Fruit fly (Drosophila melanogaster) whole organism, prepupa: ENCODE data around the gene Trs20.

Source experiments
- Blimp-1 ChIP-seq: fragments of 200-800 bp; sonication (Bioruptor generic); optimal IDR thresholded peaks from 3 replicates; lab custom pipeline; 2017; ENCODE audit warnings: missing biosample characterization, missing genetic modification characterization, mild to moderate bottlenecking, moderate library complexity, missing genetic modification reagents
- CG10631 ChIP-seq: fragments of 200-800 bp; sonication (Bioruptor generic); optimal IDR thresholded peaks from 2 replicates; lab custom pipeline; 2016; ENCODE audit warnings: missing biosample characterization, missing genetic modification characterization
- CG10669 ChIP-seq: fragments of 200-800 bp; sonication (Bioruptor generic); optimal IDR thresholded peaks from 3 replicates; lab custom pipeline; 2018; ENCODE audit warnings: missing biosample characterization, mild to moderate bottlenecking, missing genetic modification characterization, moderate library complexity
- CG11294 ChIP-seq: fragments of 200-800 bp; sonication (Bioruptor generic); IDR thresholded peaks from 2 replicates; pipeline ENCODE4 v1.3.6; 2022; ENCODE audit warnings: missing biosample characterization, missing genetic modification characterization
- CG11762 ChIP-seq: fragments of 200-800 bp; sonication (Bioruptor generic); optimal IDR thresholded peaks from 3 replicates; lab custom pipeline; 2016; ENCODE audit warnings: missing biosample characterization, missing genetic modification characterization; ENCODE audit not compliant: insufficient read depth
- CG11902 ChIP-seq: fragments of 200-800 bp; sonication (Bioruptor generic); optimal IDR thresholded peaks from 3 replicates; lab custom pipeline; 2016; ENCODE audit warnings: missing biosample characterization, missing genetic modification characterization
- CG15336 ChIP-seq: fragments of 200-800 bp; sonication (Bioruptor generic); IDR thresholded peaks from 2 replicates; pipeline ENCODE4 v1.3.6; 2022; ENCODE audit warnings: missing biosample characterization, missing genetic modification characterization
- CG31627 ChIP-seq: fragments of 200-800 bp; sonication (Bioruptor generic); optimal IDR thresholded peaks from 3 replicates; lab custom pipeline; 2016; ENCODE audit warnings: missing biosample characterization, missing genetic modification characterization
- CG32006 ChIP-seq: fragments of 200-800 bp; sonication (Bioruptor generic); optimal IDR thresholded peaks from 3 replicates; lab custom pipeline; 2017; ENCODE audit warnings: missing biosample characterization, mild to moderate bottlenecking, missing genetic modification characterization
- CG34406 ChIP-seq: fragments of 200-800 bp; sonication (Bioruptor generic); optimal IDR thresholded peaks from 3 replicates; lab custom pipeline; 2016; ENCODE audit warnings: missing biosample characterization, missing genetic modification characterization
- CG3919 ChIP-seq: fragments of 200-800 bp; sonication (Bioruptor generic); optimal IDR thresholded peaks from 3 replicates; lab custom pipeline; 2016; ENCODE audit warnings: missing biosample characterization, missing genetic modification characterization
- CG6163 ChIP-seq: fragments of 200-800 bp; sonication (Bioruptor generic); IDR thresholded peaks from 3 replicates; pipeline ENCODE4 v1.3.6; 2022; ENCODE audit warnings: missing biosample characterization, missing genetic modification characterization
- CG6276 ChIP-seq: fragments of 200-800 bp; sonication (Bioruptor generic); optimal IDR thresholded peaks from 2 replicates; lab custom pipeline; 2017; ENCODE audit warnings: missing biosample characterization, mild to moderate bottlenecking, missing genetic modification characterization
- CG6792 ChIP-seq: fragments of 200-800 bp; sonication (Bioruptor generic); optimal IDR thresholded peaks from 3 replicates; lab custom pipeline; 2016; ENCODE audit warnings: missing biosample characterization, missing genetic modification characterization
- CG6808 ChIP-seq: fragments of 200-800 bp; sonication (Bioruptor generic); optimal IDR thresholded peaks from 3 replicates; lab custom pipeline; 2017; ENCODE audit warnings: missing biosample characterization, missing genetic modification characterization, mild to moderate bottlenecking, moderate library complexity, missing genetic modification reagents
- CG6854 ChIP-seq: fragments of 200-800 bp; sonication (Bioruptor generic); optimal IDR thresholded peaks from 2 replicates; lab custom pipeline; 2017; ENCODE audit warnings: missing biosample characterization, mild to moderate bottlenecking, missing genetic modification characterization
- CG7368 ChIP-seq: fragments of 200-800 bp; sonication (Bioruptor generic); optimal IDR thresholded peaks from 3 replicates; lab custom pipeline; 2016; ENCODE audit warnings: missing biosample characterization, missing genetic modification characterization
- CG8119 ChIP-seq: fragments of 200-800 bp; sonication (Bioruptor generic); IDR thresholded peaks from 3 replicates; pipeline ENCODE4 v1.3.6; 2022; ENCODE audit warnings: missing biosample characterization, missing genetic modification characterization
- CG8319 ChIP-seq: fragments of 200-800 bp; sonication (Bioruptor generic); optimal IDR thresholded peaks from 3 replicates; lab custom pipeline; 2016; ENCODE audit warnings: missing biosample characterization, missing genetic modification characterization
- CG8632 ChIP-seq: fragments of 200-800 bp; sonication (Bioruptor generic); optimal IDR thresholded peaks from 3 replicates; lab custom pipeline; 2016; ENCODE audit warnings: missing biosample characterization, missing genetic modification characterization
- CG9139 ChIP-seq: fragments of 200-800 bp; sonication (Bioruptor generic); optimal IDR thresholded peaks from 3 replicates; lab custom pipeline; 2017; ENCODE audit warnings: missing biosample characterization, mild to moderate bottlenecking, missing genetic modification characterization
- Eip78C ChIP-seq: fragments of 200-800 bp; sonication (Bioruptor generic); peaks from one replicate; lab custom pipeline; 2016; ENCODE audit warnings: missing biosample characterization, missing genetic modification characterization
- Eip93F ChIP-seq: fragments of 200-800 bp; sonication (Bioruptor generic); optimal IDR thresholded peaks from 2 replicates; lab custom pipeline; 2016; ENCODE audit warnings: missing biosample characterization, mild to moderate bottlenecking, missing genetic modification characterization
- Ets96B ChIP-seq: fragments of 200-800 bp; optimal IDR thresholded peaks from 2 replicates; lab custom pipeline; 2019; ENCODE audit warnings: missing biosample characterization, mild to moderate bottlenecking, missing genetic modification characterization, moderate library complexity
- Gug ChIP-seq: fragments of 200-800 bp; sonication (Bioruptor generic); IDR thresholded peaks from 2 replicates; pipeline ENCODE4 v1.3.6; 2022; ENCODE audit warnings: missing biosample characterization, missing genetic modification characterization
- Hr38 ChIP-seq: sonication (Bioruptor generic); optimal IDR thresholded peaks from 2 replicates; lab custom pipeline; 2016; ENCODE audit warnings: missing biosample characterization, missing genetic modification characterization
- Hr39 ChIP-seq: fragments of 200-800 bp; sonication (Bioruptor generic); optimal IDR thresholded peaks from 2 replicates; lab custom pipeline; 2016; ENCODE audit warnings: missing biosample characterization, missing genetic modification characterization
- Lpt ChIP-seq: fragments of 200-800 bp; sonication (Bioruptor generic); optimal IDR thresholded peaks from 3 replicates; lab custom pipeline; 2016; ENCODE audit warnings: missing biosample characterization, missing genetic modification characterization
- Met ChIP-seq: fragments of 200-800 bp; sonication (Bioruptor generic); optimal IDR thresholded peaks from 3 replicates; lab custom pipeline; 2016; ENCODE audit warnings: missing biosample characterization, missing genetic modification characterization
- OdsH ChIP-seq: fragments of 200-800 bp; sonication (Bioruptor generic); optimal IDR thresholded peaks from 3 replicates; lab custom pipeline; 2016; ENCODE audit warnings: missing biosample characterization, missing genetic modification characterization
- Sox102F ChIP-seq: fragments of 200-800 bp; sonication (Bioruptor generic); optimal IDR thresholded peaks from 2 replicates; lab custom pipeline; 2016; ENCODE audit warnings: missing biosample characterization, mild to moderate bottlenecking, missing genetic modification characterization
- achi ChIP-seq: fragments of 200-800 bp; sonication (Bioruptor generic); optimal IDR thresholded peaks from 3 replicates; lab custom pipeline; 2016; ENCODE audit warnings: missing biosample characterization, missing genetic modification characterization
- acj6 ChIP-seq: fragments of 200-800 bp; sonication (Bioruptor generic); optimal IDR thresholded peaks from 3 replicates; lab custom pipeline; 2016; ENCODE audit warnings: missing biosample characterization, missing genetic modification characterization
- dac ChIP-seq: fragments of 200-800 bp; sonication (Bioruptor generic); optimal IDR thresholded peaks from 2 replicates; lab custom pipeline; 2017; ENCODE audit warnings: missing biosample characterization, mild to moderate bottlenecking, missing genetic modification characterization
- dsx ChIP-seq: fragments of 200-800 bp; optimal IDR thresholded peaks from 3 replicates; lab custom pipeline; 2019; ENCODE audit warnings: missing biosample characterization, mild to moderate bottlenecking, missing genetic modification characterization, moderate library complexity; ENCODE audit not compliant: poor library complexity, severe bottlenecking
- eg ChIP-seq: fragments of 200-800 bp; sonication (Bioruptor generic); IDR thresholded peaks from 3 replicates; pipeline ENCODE4 v1.3.6; 2022; ENCODE audit warnings: missing biosample characterization, missing genetic modification characterization
- fd85E ChIP-seq: fragments of 200-800 bp; sonication (Bioruptor generic); optimal IDR thresholded peaks from 3 replicates; lab custom pipeline; 2016; ENCODE audit warnings: missing biosample characterization, missing genetic modification characterization
- fkh ChIP-seq: fragments of 200-800 bp; sonication (Bioruptor generic); optimal IDR thresholded peaks from 3 replicates; lab custom pipeline; 2017; ENCODE audit warnings: missing biosample characterization, mild to moderate bottlenecking, missing genetic modification characterization, moderate library complexity
- lz ChIP-seq: fragments of 200-800 bp; sonication (Bioruptor generic); optimal IDR thresholded peaks from 3 replicates; lab custom pipeline; 2016; ENCODE audit warnings: missing biosample characterization, missing genetic modification characterization
- net ChIP-seq: fragments of 200-800 bp; sonication (Bioruptor generic); optimal IDR thresholded peaks from 3 replicates; lab custom pipeline; 2016; ENCODE audit warnings: missing biosample characterization, missing genetic modification characterization
- pdm3 ChIP-seq: fragments of 200-800 bp; sonication (Bioruptor generic); optimal IDR thresholded peaks from 3 replicates; lab custom pipeline; 2016; ENCODE audit warnings: missing biosample characterization, missing genetic modification characterization
- ss ChIP-seq, 2 experiments: fragments of 200-800 bp; sonication (Bioruptor generic); optimal IDR thresholded peaks; 2 replicates in 1 of 2; 3 replicates in 1 of 2; lab custom pipeline; 2017 to 2018; ENCODE audit warnings: mild to moderate bottlenecking in 2 of 2, missing biosample characterization in 2 of 2, missing genetic modification characterization in 2 of 2, moderate library complexity in 1 of 2
- svp ChIP-seq: fragments of 200-800 bp; sonication (Bioruptor generic); peaks from one replicate; lab custom pipeline; 2016; ENCODE audit warnings: missing biosample characterization, missing genetic modification characterization
- vri ChIP-seq: fragments of 200-800 bp; sonication (Bioruptor generic); optimal IDR thresholded peaks from 3 replicates; lab custom pipeline; 2016; ENCODE audit warnings: missing biosample characterization, mild to moderate bottlenecking, missing genetic modification characterization

Gene Trs20

DNA sequence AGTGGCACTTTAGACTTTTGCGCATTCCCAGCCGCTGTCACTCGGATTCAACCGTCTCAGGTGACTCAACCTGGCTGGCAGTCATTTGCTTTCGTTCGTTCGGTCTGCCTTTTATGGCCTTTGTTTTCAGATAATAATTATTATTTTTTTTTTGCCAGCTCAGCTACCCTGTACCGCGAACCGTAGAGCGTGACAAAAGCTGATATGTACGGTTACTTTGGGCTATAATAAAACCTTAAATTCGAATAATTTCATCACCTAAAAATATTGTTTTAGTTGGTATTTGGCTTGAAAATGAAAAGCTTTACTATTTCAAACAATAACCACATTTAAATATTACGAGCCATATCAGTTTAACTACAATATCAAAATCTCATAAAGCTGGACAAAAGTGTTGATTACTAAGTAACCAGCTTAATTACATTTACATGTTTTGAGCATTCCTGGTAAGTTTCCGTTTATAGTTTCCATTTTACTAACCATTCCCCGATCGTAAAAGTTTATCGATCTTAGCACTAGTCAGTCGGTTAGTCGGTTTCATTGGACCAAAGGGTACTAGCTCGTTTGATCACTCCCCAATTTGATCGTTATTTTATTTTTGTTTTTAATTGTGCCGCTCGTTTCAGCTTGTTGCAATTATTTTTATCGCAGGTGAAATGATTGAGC is 19.6 kb upstream of the Trs20 start (continued):
- TF ChIP-seq achi (GFP tag; lab: Kevin White, UChicago) (no peak), eg (GFP tag; lab: Robert Waterston, UW) (no peak), CG10631 (GFP tag; lab: Kevin White, UChicago) (no peak), fkh (no peak), dac (GFP tag; lab: Kevin White, UChicago) (no peak), Sox102F (peak; percentile 15), Blimp-1 (no peak), vri (peak; percentile 6), Eip93F (peak; percentile 20), Gug (GFP tag; lab: Robert Waterston, UW) (no peak), CG3919 (GFP tag; lab: Kevin White, UChicago) (no peak), Met (GFP tag; lab: Kevin White, UChicago) (peak; percentile 21), OdsH (GFP tag; lab: Kevin White, UChicago) (no peak)

DNA sequence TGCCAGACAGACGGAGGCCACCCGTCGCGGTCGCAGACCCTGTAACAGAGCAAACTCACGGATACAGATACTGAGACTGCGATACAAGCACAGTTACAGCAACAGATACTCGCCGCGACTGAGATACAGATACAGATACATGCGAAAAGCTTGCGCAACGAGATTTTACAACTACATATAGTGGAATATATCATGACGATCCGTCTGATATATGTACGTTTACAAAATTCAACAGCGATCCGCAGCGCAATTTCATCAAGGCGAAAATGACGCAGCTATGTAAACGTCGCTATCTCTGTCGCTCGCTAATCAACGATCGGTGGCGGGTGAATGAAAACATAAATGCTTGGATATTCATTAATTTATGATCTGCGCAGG is 18.7 kb upstream of the Trs20 start:
- TF ChIP-seq CG8319 (GFP tag; lab: Kevin White, UChicago) (no peak), achi (GFP tag; lab: Kevin White, UChicago) (no peak), Eip78C (GFP tag; lab: Kevin White, UChicago) (peak; percentile 15), fkh (peak; percentile 59), CG6163 (GFP tag; lab: Robert Waterston, UW) (0 out of 3 replicates have a peak, but pooled peaks have one; percentile 33), CG11294 (GFP tag; lab: Robert Waterston, UW) (0 out of 2 replicates have a peak, but pooled peaks have one; percentile 5), vri (peak; percentile 57), Lpt (GFP tag; lab: Kevin White, UChicago) (no peak)
- TF ChIP-seq, all 60 proteins: peak for 5

DNA sequence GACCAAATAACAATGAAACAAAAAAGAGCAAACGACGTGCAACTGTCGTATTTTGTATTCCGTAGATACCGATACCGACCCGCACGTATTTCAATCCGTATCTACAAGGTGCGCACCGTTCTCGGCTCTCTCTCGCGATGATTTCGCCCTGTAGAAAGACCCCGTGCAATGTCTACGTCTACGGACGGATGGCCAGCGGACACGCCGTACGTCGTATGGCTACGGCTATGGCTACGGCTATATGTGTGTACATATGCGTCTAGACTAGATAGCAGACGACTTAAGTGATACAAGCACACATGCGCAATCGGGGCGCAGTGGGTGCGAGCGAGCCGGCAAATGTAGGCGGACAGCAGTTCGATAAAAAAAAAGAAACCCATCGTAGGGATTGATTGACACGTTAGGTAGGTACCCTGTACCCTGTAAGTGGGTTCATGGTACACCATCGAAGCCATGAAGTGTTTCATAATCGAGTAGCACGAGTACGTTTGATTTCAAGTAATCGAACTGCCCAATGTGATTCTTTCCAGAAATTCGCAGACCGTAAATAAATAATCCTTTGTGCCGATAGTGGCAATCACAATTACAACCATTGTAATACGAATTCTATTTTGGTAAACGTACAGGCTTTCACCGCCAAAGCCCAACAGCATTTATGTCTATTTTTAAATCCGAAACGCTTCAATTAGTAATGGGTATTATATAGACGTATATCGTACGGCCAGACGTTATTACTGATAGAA is 18.2 kb upstream of the Trs20 start:
- TF ChIP-seq CG10669 (GFP tag; lab: Kevin White, UChicago) = peak; percentile 24
- TF ChIP-seq Eip78C (GFP tag; lab: Kevin White, UChicago) = peak; percentile 83
- no peak for TF ChIP-seq Lpt (GFP tag; lab: Kevin White, UChicago)
- no peak for TF ChIP-seq fd85E (GFP tag; lab: Kevin White, UChicago)
- TF ChIP-seq CG6276 (GFP tag; lab: Kevin White, UChicago) = no peak
- TF ChIP-seq CG8119 (GFP tag; lab: Robert Waterston, UW) = no peak
- TF ChIP-seq pdm3 (GFP tag; lab: Kevin White, UChicago) = peak; percentile 47
- TF ChIP-seq dsx (GFP tag; lab: Kevin White, UChicago) = no peak
- TF ChIP-seq CG3919 (GFP tag; lab: Kevin White, UChicago) = peak; percentile 36
- peak; percentile 58 for TF ChIP-seq Eip93F
- peak; percentile 43 for TF ChIP-seq CG6808 (GFP tag; lab: Kevin White, UChicago)
- peak; percentile 17 for TF ChIP-seq CG6792 (GFP tag; lab: Kevin White, UChicago)
- TF ChIP-seq svp = peak; percentile 80
- TF ChIP-seq Blimp-1 = no peak
- no peak for TF ChIP-seq CG8632 (GFP tag; lab: Kevin White, UChicago)
- TF ChIP-seq CG11902 (GFP tag; lab: Kevin White, UChicago) = peak; percentile 31
- peak; percentile 34 for TF ChIP-seq acj6 (GFP tag; lab: Kevin White, UChicago)
- TF ChIP-seq CG11762 (GFP tag; lab: Kevin White, UChicago) = peak; percentile 37
- peak; percentile 24 for TF ChIP-seq CG34406 (GFP tag; lab: Kevin White, UChicago)
- TF ChIP-seq Hr38 (GFP tag; lab: Kevin White, UChicago) = no peak
- TF ChIP-seq CG32006 (GFP tag; lab: Kevin White, UChicago) = peak; percentile 52
- TF ChIP-seq achi (GFP tag; lab: Kevin White, UChicago) = peak; percentile 8
- TF ChIP-seq lz = peak; percentile 43
- TF ChIP-seq CG31627 = no peak
- TF ChIP-seq Ets96B (tag; lab: Kevin White, UChicago) = peak; percentile 22
- TF ChIP-seq vri = peak; percentile 46
- TF ChIP-seq CG6854 (GFP tag; lab: Kevin White, UChicago) = no peak
- TF ChIP-seq ss (GFP tag; optimal IDR thresholded peaks at IDR 0.05; lab: Kevin White, UChicago) = peak; percentile 1 to 15
- TF ChIP-seq CG15336 (GFP tag; lab: Robert Waterston, UW) = no peak
- no peak for TF ChIP-seq CG7368 (GFP tag; lab: Kevin White, UChicago)
- TF ChIP-seq CG11294 (GFP tag; lab: Robert Waterston, UW) = peak; percentile 5; the same call in 1 of the 2 replicates
- peak; percentile 23 for TF ChIP-seq Hr39 (GFP tag; lab: Kevin White, UChicago)
- TF ChIP-seq Gug (GFP tag; lab: Robert Waterston, UW) = no peak
- peak; percentile 32 for TF ChIP-seq net (GFP tag; lab: Kevin White, UChicago)
- no peak for TF ChIP-seq CG6163 (GFP tag; lab: Robert Waterston, UW)
- no peak for TF ChIP-seq CG9139
- TF ChIP-seq Sox102F = no peak
